Worm (Caenorhabditis elegans) whole organism, young adult: ENCODE data around the gene fkh-9.

Experiments used
- B0035.1 ChIP-seq: sonication (generic microtip); optimal IDR thresholded peaks from 2 replicates; lab custom pipeline; 2016; ENCODE audit warnings: missing genetic modification characterization, mild to moderate bottlenecking, missing compliant biosample characterization, missing genotype, missing genetic modification reagents
- pha-4 ChIP-seq: fragments of 150-350 bp; sonication (generic microtip); optimal IDR thresholded peaks from 2 replicates; lab custom pipeline; 2014; ENCODE audit warnings: missing biosample characterization, missing genetic modification reagents, missing genetic modification characterization
- unc-62 ChIP-seq: fragments of 150-350 bp; optimal IDR thresholded peaks from 2 replicates; lab custom pipeline; 2014; ENCODE audit warnings: missing biosample characterization, missing genetic modification reagents, missing genetic modification characterization
- xnd-1 ChIP-seq: sonication (generic microtip); optimal IDR thresholded peaks from 2 replicates; lab custom pipeline; 2016; ENCODE audit warnings: missing genotype, missing genetic modification reagents, missing genetic modification characterization, missing compliant biosample characterization

The fkh-9 gene

DNA sequence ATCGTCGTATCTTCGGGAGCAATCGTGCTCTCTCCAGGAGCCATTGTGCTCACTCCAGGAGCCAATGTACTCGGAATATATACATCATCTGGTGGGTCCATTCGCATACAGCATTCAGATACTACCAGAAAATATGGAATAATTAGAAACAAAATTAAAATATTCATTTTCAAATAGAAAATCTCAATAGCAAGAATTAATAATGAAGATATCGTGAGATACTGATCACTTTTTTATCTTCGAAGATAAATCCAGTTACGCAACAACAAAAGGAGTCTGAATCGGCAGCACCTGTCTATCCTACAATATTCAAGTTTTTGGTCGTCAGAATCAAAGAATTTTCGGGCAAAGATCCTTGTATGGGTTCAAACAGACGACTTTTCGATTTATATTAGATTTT lies 58.0 kb downstream of the fkh-9 start, which contains the start of gene F47B7.5 (continued):
- TF ChIP-seq xnd-1 (no peak), B0035.1 (no peak), unc-62 (GFP tag; lab: Kevin White, UChicago) (no peak), pha-4 (no peak)
